Worm (Caenorhabditis elegans) whole organism, L1 larva: ENCODE data around the gene ftn-1.

ENCODE experiments used
- aly-2 ChIP-seq: fragments of 150-350 bp; optimal IDR thresholded peaks from 2 replicates; lab custom pipeline; 2014; ENCODE audit warnings: missing biosample characterization, missing genetic modification characterization
- egl-13 ChIP-seq: sonication (generic microtip); optimal IDR thresholded peaks from 2 replicates; lab custom pipeline; 2016; ENCODE audit warnings: missing genotype, missing genetic modification reagents, missing genetic modification characterization, missing compliant biosample characterization
- egl-27 ChIP-seq, 2 experiments: fragments of 150-350 bp in 1 of 2; sonication (generic microtip); optimal IDR thresholded peaks; 3 replicates each; lab custom pipeline; 2017 to 2018; ENCODE audit warnings: missing biosample characterization in 2 of 2, missing genetic modification characterization in 2 of 2, missing genetic modification reagents in 2 of 2
- fkh-10 ChIP-seq: sonication (generic microtip); optimal IDR thresholded peaks from 2 replicates; lab custom pipeline; 2017; ENCODE audit warnings: missing biosample characterization, missing genetic modification reagents, missing genetic modification characterization
- lir-3 ChIP-seq: sonication (generic microtip); optimal IDR thresholded peaks from 2 replicates; lab custom pipeline; 2016; ENCODE audit warnings: mild to moderate bottlenecking, missing genetic modification characterization, moderate library complexity, missing compliant biosample characterization; ENCODE audit not compliant: poor library complexity
- rnt-1 ChIP-seq: sonication (generic microtip); optimal IDR thresholded peaks from 2 replicates; lab custom pipeline; 2016; ENCODE audit warnings: mild to moderate bottlenecking, missing genetic modification characterization, moderate library complexity, missing compliant biosample characterization
- xbp-1 ChIP-seq: sonication (generic microtip); optimal IDR thresholded peaks from 2 replicates; lab custom pipeline; 2016; ENCODE audit warnings: missing genetic modification characterization, missing compliant biosample characterization

ce11 chrV:7538018-7538417, 9.4 kb downstream of the ftn-1 start, which contains the start of gene C54F6.12:
- TF ChIP-seq egl-27 (tag; optimal IDR thresholded peaks at IDR 0.05; lab: Kevin White, UChicago) (no peak), xbp-1 (tag; lab: Kevin White, UChicago) (no peak), lir-3 (tag; lab: Kevin White, UChicago) (no peak), aly-2 (tag; lab: Kevin White, UChicago) (no peak), egl-13 (tag; lab: Kevin White, UChicago) (no peak), fkh-10 (GFP tag; lab: Kevin White, UChicago) (no peak), rnt-1 (tag; lab: Kevin White, UChicago) (no peak)
